Fruit fly (Drosophila melanogaster): ENCODE data around the gene superdeath.

superdeath gene

dm6 chr3R:29116167-29116725 lies 22.2 kb upstream of the superdeath start, which contains the start of gene Atg14:
Gene Atg14 (plus strand): TSS chr3R:29116391.
- TF ChIP-seq Dll (optimal IDR thresholded peaks at IDR 0.05) (no peak), CG8478 (optimal IDR thresholded peaks at IDR 0.05) (no peak), pan (optimal IDR thresholded peaks at IDR 0.05) (no peak), EcR (GFP tag; optimal IDR thresholded peaks at IDR 0.05) (no peak), usp (GFP tag; optimal IDR thresholded peaks at IDR 0.05) (no peak), psq (optimal IDR thresholded peaks at IDR 0.05) (no peak)

- TF ChIP-seq pan (optimal IDR thresholded peaks at IDR 0.05), result no peak
- TF ChIP-seq psq (optimal IDR thresholded peaks at IDR 0.05), result no peak
- TF ChIP-seq EcR (GFP tag; optimal IDR thresholded peaks at IDR 0.05), result no peak
- TF ChIP-seq usp (GFP tag; optimal IDR thresholded peaks at IDR 0.05), result no peak
- no peak for TF ChIP-seq Dll (optimal IDR thresholded peaks at IDR 0.05)
- TF ChIP-seq CG8478 (optimal IDR thresholded peaks at IDR 0.05), result no peak
These were observed 15.4 kb upstream of the superdeath start, which contains the start of the genes yem and Ctl2 for dm6 chr3R:29122817-29123611. Gene yem (minus strand): TSS chr3R:29122879. Gene Ctl2 (plus strand): TSS chr3R:29123370.

dm6 chr3R:29124128-29124527 lies 14.3 kb upstream of the superdeath start:
- TF ChIP-seq Dll (optimal IDR thresholded peaks at IDR 0.05) (no peak), pan (optimal IDR thresholded peaks at IDR 0.05) (no peak), CG8478 (optimal IDR thresholded peaks at IDR 0.05) (no peak), EcR (GFP tag; optimal IDR thresholded peaks at IDR 0.05) (no peak), usp (GFP tag; optimal IDR thresholded peaks at IDR 0.05) (no peak), psq (optimal IDR thresholded peaks at IDR 0.05) (no peak)

- no peak for TF ChIP-seq psq (optimal IDR thresholded peaks at IDR 0.05)
These were observed 7.4 kb upstream of the superdeath start, which contains the start of the genes dgt6 and Vha100-1 for dm6 chr3R:29130902-29131621. Gene dgt6 (minus strand): TSS chr3R:29130972. Gene Vha100-1 (plus strand): TSS chr3R:29131193.

dm6 chr3R:29138961-29139527 lies 582 bp downstream of the superdeath start:
- no peak for TF ChIP-seq Dll (optimal IDR thresholded peaks at IDR 0.05)
- TF ChIP-seq EcR (GFP tag; optimal IDR thresholded peaks at IDR 0.05), result no peak
- no peak for TF ChIP-seq pan (optimal IDR thresholded peaks at IDR 0.05)
- TF ChIP-seq CG8478 (optimal IDR thresholded peaks at IDR 0.05), result no peak
- no peak for TF ChIP-seq psq (optimal IDR thresholded peaks at IDR 0.05)
- TF ChIP-seq usp (GFP tag; optimal IDR thresholded peaks at IDR 0.05), result no peak

dm6 chr3R:29139767-29140755 lies 1.6 kb downstream of the superdeath start:
- TF ChIP-seq usp (GFP tag; optimal IDR thresholded peaks at IDR 0.05) (no peak), Dll (optimal IDR thresholded peaks at IDR 0.05) (no peak), pan (optimal IDR thresholded peaks at IDR 0.05) (no peak), psq (optimal IDR thresholded peaks at IDR 0.05) (no peak), EcR (GFP tag; optimal IDR thresholded peaks at IDR 0.05) (no peak), CG8478 (optimal IDR thresholded peaks at IDR 0.05) (no peak)

dm6 chr3R:29146710-29147109 lies 8.2 kb downstream of the superdeath start, which contains the start of gene CG14511:
Gene CG14511 (minus strand): TSS chr3R:29146893.
- no peak for TF ChIP-seq EcR (GFP tag; optimal IDR thresholded peaks at IDR 0.05)
- TF ChIP-seq pan (optimal IDR thresholded peaks at IDR 0.05), result no peak
- no peak for TF ChIP-seq usp (GFP tag; optimal IDR thresholded peaks at IDR 0.05)
- TF ChIP-seq psq (optimal IDR thresholded peaks at IDR 0.05), result no peak
- no peak for TF ChIP-seq CG8478 (optimal IDR thresholded peaks at IDR 0.05)
- no peak for TF ChIP-seq Dll (optimal IDR thresholded peaks at IDR 0.05)

dm6 chr3R:29148072-29148471 lies 9.6 kb downstream of the superdeath start, which contains the start of the genes CG11882 and Pglym78:
Gene CG11882 (minus strand): TSS chr3R:29148172.
Gene Pglym78 (plus strand): TSS chr3R:29148248.
- TF ChIP-seq pan (optimal IDR thresholded peaks at IDR 0.05) (no peak), EcR (GFP tag; optimal IDR thresholded peaks at IDR 0.05) (no peak), Dll (optimal IDR thresholded peaks at IDR 0.05) (no peak), CG8478 (optimal IDR thresholded peaks at IDR 0.05) (no peak), usp (GFP tag; optimal IDR thresholded peaks at IDR 0.05) (no peak), psq (optimal IDR thresholded peaks at IDR 0.05) (no peak)

dm6 chr3R:29151621-29152092 lies 13.2 kb downstream of the superdeath start, which contains the start of gene eIF2D:
Gene eIF2D (minus strand): TSS chr3R:29151794.
- TF ChIP-seq EcR (GFP tag; optimal IDR thresholded peaks at IDR 0.05), result no peak
- no peak for TF ChIP-seq usp (GFP tag; optimal IDR thresholded peaks at IDR 0.05)
- TF ChIP-seq CG8478 (optimal IDR thresholded peaks at IDR 0.05), result no peak
- TF ChIP-seq psq (optimal IDR thresholded peaks at IDR 0.05), result no peak
- TF ChIP-seq Dll (optimal IDR thresholded peaks at IDR 0.05), result no peak
- TF ChIP-seq pan (optimal IDR thresholded peaks at IDR 0.05), result no peak

dm6 chr3R:29153197-29153644 lies 14.8 kb downstream of the superdeath start, which contains the start of the genes Slbp and Rpn2:
Gene Slbp (minus strand): TSS chr3R:29153266.
Gene Rpn2 (plus strand): TSS chr3R:29153524.
- TF ChIP-seq pan (optimal IDR thresholded peaks at IDR 0.05) (no peak), psq (optimal IDR thresholded peaks at IDR 0.05) (no peak), CG8478 (optimal IDR thresholded peaks at IDR 0.05) (no peak), EcR (GFP tag; optimal IDR thresholded peaks at IDR 0.05) (no peak), Dll (optimal IDR thresholded peaks at IDR 0.05) (no peak), usp (GFP tag; optimal IDR thresholded peaks at IDR 0.05) (no peak)

All from whole organism.